In genomic region chr2L:855052-855547, dm6 we compare ENCODE assay signal across 1 fruit fly cellular context.
A peak's percentile ranks its signal among the peaks of the same experiment; 100 is the strongest.
TF ChIP-seq lines count a peak whose summit lies in the region.

Gene CG13949, plus strand, starts transcription at chr2L:855337.

TF ChIP-seq in whole organism, embryonic, 481 proteins besides CTCF, POLR2A, EP300 and RAD21 (continued from another document and continues in another):
- TF ChIP-seq ac (GFP tag; optimal IDR thresholded peaks at IDR 0.05; lab: Kevin White, UChicago) (no peak), Nf-YB (GFP tag; optimal IDR thresholded peaks at IDR 0.05; lab: Kevin White, UChicago) (peak; percentile 27), CG10543 (GFP tag; optimal IDR thresholded peaks at IDR 0.05; lab: Kevin White, UChicago) (peak; percentile 5), CG3995 (GFP tag; optimal IDR thresholded peaks at IDR 0.05; lab: Kevin White, UChicago) (peak; percentile 70), Sox102F (GFP tag; optimal IDR thresholded peaks at IDR 0.05; lab: Kevin White, UChicago) (peak; percentile 67), tio (GFP tag; optimal IDR thresholded peaks at IDR 0.05; lab: Kevin White, UChicago) (no peak), CG17829 (tag; optimal IDR thresholded peaks at IDR 0.05; lab: Kevin White, UChicago) (peak; percentile 66), CG9609 (GFP tag; optimal IDR thresholded peaks at IDR 0.05; lab: Kevin White, UChicago) (peak; percentile 51), CG2116 (GFP tag; optimal IDR thresholded peaks at IDR 0.05; lab: Kevin White, UChicago) (peak; percentile 54), hth (optimal IDR thresholded peaks at IDR 0.05; lab: Kevin White, UChicago) (no peak), B-H1 (GFP tag; IDR thresholded peaks at IDR 0.05; lab: Robert Waterston, UW) (peak; percentile 73), trem (tag; optimal IDR thresholded peaks at IDR 0.05; lab: Kevin White, UChicago) (peak; percentile 63), nau (GFP tag; optimal IDR thresholded peaks at IDR 0.05; lab: Kevin White, UChicago) (no peak), gce (GFP tag; IDR thresholded peaks at IDR 0.05; lab: Robert Waterston, UW) (0 out of 3 replicates have a peak, but pooled peaks have one; percentile 64), chm (GFP tag; IDR thresholded peaks at IDR 0.05; lab: Robert Waterston, UW) (peak; percentile 56; the same call in 1 of the 2 replicates), crol (GFP tag; IDR thresholded peaks at IDR 0.05; lab: Robert Waterston, UW) (no peak), BtbVII (GFP tag; optimal IDR thresholded peaks at IDR 0.05; lab: Kevin White, UChicago) (peak; percentile 42), insv (GFP tag; optimal IDR thresholded peaks at IDR 0.05; lab: Kevin White, UChicago) (peak in 1 of 2 experiments; percentile 3), CG6854 (GFP tag; optimal IDR thresholded peaks at IDR 0.05; lab: Kevin White, UChicago) (peak; percentile 21), CG11696 (GFP tag; IDR thresholded peaks at IDR 0.05; lab: Robert Waterston, UW) (0 out of 2 replicates have a peak, but pooled peaks have one; percentile 57), CG8944 (GFP tag; optimal IDR thresholded peaks at IDR 0.05; lab: Kevin White, UChicago) (peak; percentile 31), CG7372 (GFP tag; IDR thresholded peaks at IDR 0.05; lab: Robert Waterston, UW) (peak; percentile 56; the same call in 1 of the 2 replicates), YL-1 (GFP tag; optimal IDR thresholded peaks at IDR 0.05; lab: Kevin White, UChicago) (no peak), sug (tag; optimal IDR thresholded peaks at IDR 0.05; lab: Kevin White, UChicago) (peak; percentile 44), lbe (GFP tag; optimal IDR thresholded peaks at IDR 0.05; lab: Kevin White, UChicago) (no peak), trh (GFP tag; optimal IDR thresholded peaks at IDR 0.05; lab: Kevin White, UChicago) (no peak), CG34422 (GFP tag; IDR thresholded peaks at IDR 0.05; lab: Robert Waterston, UW) (peak; percentile 77), crc (GFP tag; optimal IDR thresholded peaks at IDR 0.05; lab: Kevin White, UChicago) (no peak), hb (GFP tag; IDR thresholded peaks at IDR 0.05; lab: Robert Waterston, UW; ENCODE audit: partially characterized antibody) (no peak), Side (GFP tag; optimal IDR thresholded peaks at IDR 0.05; lab: Kevin White, UChicago) (peak; percentile 41), Jarid2 (GFP tag; optimal IDR thresholded peaks at IDR 0.05; lab: Kevin White, UChicago) (peak; percentile 22), bab2 (GFP tag; optimal IDR thresholded peaks at IDR 0.05; lab: Kevin White, UChicago) (peak; percentile 51), CG11247 (GFP tag; IDR thresholded peaks at IDR 0.05; lab: Robert Waterston, UW) (peak; percentile 72), ttk (GFP tag; IDR thresholded peaks at IDR 0.05; lab: Robert Waterston, UW) (peak; percentile 80), CG6254 (GFP tag; optimal IDR thresholded peaks at IDR 0.05; lab: Kevin White, UChicago) (no peak), Mes4 (GFP tag; optimal IDR thresholded peaks at IDR 0.05; lab: Kevin White, UChicago) (peak; percentile 21), CG18011 (GFP tag; optimal IDR thresholded peaks at IDR 0.05; lab: Kevin White, UChicago) (peak; percentile 35), H15 (GFP tag; IDR thresholded peaks at IDR 0.05; lab: Robert Waterston, UW) (peak; percentile 71; the same call in 2 of the 3 replicates), ranshi (GFP tag; IDR thresholded peaks at IDR 0.05; lab: Robert Waterston, UW) (peak; percentile 78), CG12744 (GFP tag; optimal IDR thresholded peaks at IDR 0.05; lab: Kevin White, UChicago) (no peak), pfk (GFP tag; optimal IDR thresholded peaks at IDR 0.05; lab: Kevin White, UChicago) (no peak), al (GFP tag; IDR thresholded peaks at IDR 0.05; lab: Robert Waterston, UW) (peak; percentile 67), Sin3A (optimal IDR thresholded peaks at IDR 0.05; lab: Kevin White, UChicago) (no peak), Chrac-16 (GFP tag; optimal IDR thresholded peaks at IDR 0.05; lab: Kevin White, UChicago) (peak; percentile 59), CG3726 (GFP tag; IDR thresholded peaks at IDR 0.05; lab: Robert Waterston, UW) (no peak), CG10366 (GFP tag; IDR thresholded peaks at IDR 0.05; lab: Robert Waterston, UW) (peak; percentile 79), cwo (GFP tag; optimal IDR thresholded peaks at IDR 0.05; lab: Kevin White, UChicago) (peak; percentile 37), CG3163 (GFP tag; optimal IDR thresholded peaks at IDR 0.05; lab: Kevin White, UChicago) (peak; percentile 39), esg (GFP tag; conservative IDR thresholded peaks at IDR 0.05; lab: Robert Waterston, UW) (peak; percentile 44; the same call in 1 of the 2 replicates), Dp (GFP tag; optimal IDR thresholded peaks at IDR 0.05; lab: Kevin White, UChicago) (peak; percentile 51), CG2889 (GFP tag; IDR thresholded peaks at IDR 0.05; lab: Robert Waterston, UW) (no peak), Ets65A (GFP tag; lab: Kevin White, UChicago) (peak; percentile 89), CG10209 (GFP tag; optimal IDR thresholded peaks at IDR 0.05; lab: Kevin White, UChicago) (peak; percentile 44), Hmx (GFP tag; optimal IDR thresholded peaks at IDR 0.05; lab: Kevin White, UChicago) (peak; percentile 32), sisA (GFP tag; IDR thresholded peaks at IDR 0.05; lab: Robert Waterston, UW) (peak; percentile 59), CG1024 (GFP tag; IDR thresholded peaks at IDR 0.05; lab: Robert Waterston, UW) (no peak), org-1 (GFP tag; optimal IDR thresholded peaks at IDR 0.05; lab: Kevin White, UChicago) (no peak), cato (GFP tag; optimal IDR thresholded peaks at IDR 0.05; lab: Kevin White, UChicago; ENCODE audit: borderline replicate concordance) (no peak), Atf-2 (GFP tag; optimal IDR thresholded peaks at IDR 0.05; lab: Kevin White, UChicago) (peak; percentile 33), cg (GFP tag; optimal IDR thresholded peaks at IDR 0.05; lab: Kevin White, UChicago) (no peak), row (GFP tag; IDR thresholded peaks at IDR 0.05; lab: Robert Waterston, UW) (peak; percentile 69), CG10565 (GFP tag; optimal IDR thresholded peaks at IDR 0.05; lab: Kevin White, UChicago) (no peak), slou (GFP tag; optimal IDR thresholded peaks at IDR 0.05; lab: Kevin White, UChicago) (peak; percentile 25), CG15479 (GFP tag; optimal IDR thresholded peaks at IDR 0.05; lab: Kevin White, UChicago) (no peak), Oli (tag; optimal IDR thresholded peaks at IDR 0.05; lab: Kevin White, UChicago) (peak; percentile 15), CG17612 (GFP tag; IDR thresholded peaks at IDR 0.05; lab: Robert Waterston, UW) (no peak), CG17568 (GFP tag; optimal IDR thresholded peaks at IDR 0.05; lab: Kevin White, UChicago) (peak; percentile 55), CG15269 (tag; optimal IDR thresholded peaks at IDR 0.05; lab: Kevin White, UChicago) (peak; percentile 72), crp (GFP tag; optimal IDR thresholded peaks at IDR 0.05; lab: Kevin White, UChicago) (no peak), NC2α (GFP tag; optimal IDR thresholded peaks at IDR 0.05; lab: Kevin White, UChicago) (no peak), CG31388 (GFP tag; optimal IDR thresholded peaks at IDR 0.05; lab: Kevin White, UChicago) (peak; percentile 28), CG31441 (GFP tag; IDR thresholded peaks at IDR 0.05; lab: Robert Waterston, UW) (peak; percentile 59), CG6683 (GFP tag; optimal IDR thresholded peaks at IDR 0.05; lab: Kevin White, UChicago) (no peak), Myb (GFP tag; optimal IDR thresholded peaks at IDR 0.05; lab: Kevin White, UChicago) (peak; percentile 100), HmgZ (tag; optimal IDR thresholded peaks at IDR 0.05; lab: Kevin White, UChicago) (peak; percentile 85), CG11695 (GFP tag; IDR thresholded peaks at IDR 0.05; lab: Robert Waterston, UW) (peak; percentile 76; the same call in 2 of the 3 replicates), CG7987 (GFP tag; optimal IDR thresholded peaks at IDR 0.05; lab: Kevin White, UChicago) (no peak), ro (GFP tag; IDR thresholded peaks at IDR 0.05; lab: Robert Waterston, UW) (no peak), CG10431 (GFP tag; optimal IDR thresholded peaks at IDR 0.05; lab: Kevin White, UChicago) (no peak), CG1603 (tag; optimal IDR thresholded peaks at IDR 0.05; lab: Kevin White, UChicago) (peak; percentile 73), Pdp1 (GFP tag; optimal IDR thresholded peaks at IDR 0.05; lab: Kevin White, UChicago) (peak; percentile 1 to 66), lola (GFP tag; optimal IDR thresholded peaks at IDR 0.05; lab: Kevin White, UChicago) (peak in 1 of 3 experiments; percentile 35), CG18619 (GFP tag; optimal IDR thresholded peaks at IDR 0.05; lab: Kevin White, UChicago) (peak; percentile 6), hkb (optimal IDR thresholded peaks at IDR 0.05; lab: Kevin White, UChicago) (peak; percentile 63), hkb (GFP tag; IDR thresholded peaks at IDR 0.05; lab: Robert Waterston, UW) (peak; percentile 85), CG32532 (GFP tag; IDR thresholded peaks at IDR 0.05; lab: Robert Waterston, UW) (peak; percentile 87), Dad (GFP tag; optimal IDR thresholded peaks at IDR 0.05; lab: Kevin White, UChicago) (no peak), dm (GFP tag; optimal IDR thresholded peaks at IDR 0.05; lab: Kevin White, UChicago) (peak; percentile 25), tgo (GFP tag; IDR thresholded peaks at IDR 0.05; lab: Robert Waterston, UW) (peak; percentile 70), unpg (GFP tag; optimal IDR thresholded peaks at IDR 0.05; lab: Kevin White, UChicago) (peak; percentile 70), luna (GFP tag; optimal IDR thresholded peaks at IDR 0.05; lab: Kevin White, UChicago) (no peak), CG1832 (GFP tag; optimal IDR thresholded peaks at IDR 0.05; lab: Kevin White, UChicago) (no peak), CG4404 (GFP tag; IDR thresholded peaks at IDR 0.05; lab: Robert Waterston, UW) (0 out of 2 replicates have a peak, but pooled peaks have one; percentile 24), CG5953 (GFP tag; IDR thresholded peaks at IDR 0.05; lab: Robert Waterston, UW) (0 out of 2 replicates have a peak, but pooled peaks have one; percentile 40), CG6689 (GFP tag; IDR thresholded peaks at IDR 0.05; lab: Robert Waterston, UW) (peak; percentile 65), CG7928 (GFP tag; optimal IDR thresholded peaks at IDR 0.05; lab: Kevin White, UChicago) (no peak), CG7745 (tag; optimal IDR thresholded peaks at IDR 0.05; lab: Kevin White, UChicago) (peak; percentile 38), sr (GFP tag; IDR thresholded peaks at IDR 0.05; lab: Robert Waterston, UW) (no peak), ind (GFP tag; optimal IDR thresholded peaks at IDR 0.05; lab: Kevin White, UChicago) (peak; percentile 50), CG31224 (GFP tag; IDR thresholded peaks at IDR 0.05; lab: Robert Waterston, UW) (peak; percentile 69), tna (GFP tag; IDR thresholded peaks at IDR 0.05; lab: Robert Waterston, UW; ENCODE audit: partially characterized antibody) (peak; percentile 44; the same call in 1 of the 2 replicates), cad (GFP tag; optimal IDR thresholded peaks at IDR 0.05; lab: Kevin White, UChicago) (no peak), CG33213 (GFP tag; optimal IDR thresholded peaks at IDR 0.05; lab: Kevin White, UChicago) (peak; percentile 71), dpn (GFP tag; optimal IDR thresholded peaks at IDR 0.05; lab: Kevin White, UChicago) (peak; percentile 48 to 67), chif (GFP tag; optimal IDR thresholded peaks at IDR 0.05; lab: Kevin White, UChicago) (peak; percentile 11 to 66), B-H2 (GFP tag; optimal IDR thresholded peaks at IDR 0.05; lab: Kevin White, UChicago) (peak; percentile 25), Usf (GFP tag; optimal IDR thresholded peaks at IDR 0.05; lab: Kevin White, UChicago) (no peak), Six4 (GFP tag; optimal IDR thresholded peaks at IDR 0.05; lab: Kevin White, UChicago) (peak; percentile 0), CG15011 (GFP tag; optimal IDR thresholded peaks at IDR 0.05; lab: Kevin White, UChicago) (no peak), salm (tag; optimal IDR thresholded peaks at IDR 0.05; lab: Kevin White, UChicago) (peak; percentile 41), zen2 (GFP tag; IDR thresholded peaks at IDR 0.05; lab: Robert Waterston, UW; ENCODE audit: partially characterized antibody) (no peak), CG4820 (GFP tag; optimal IDR thresholded peaks at IDR 0.05; lab: Kevin White, UChicago) (peak; percentile 17), CG11560 (tag; IDR thresholded peaks at IDR 0.05; lab: Robert Waterston, UW) (0 out of 3 replicates have a peak, but pooled peaks have one; percentile 47), CG43689 (GFP tag; IDR thresholded peaks at IDR 0.05; lab: Robert Waterston, UW) (peak; percentile 19; the same call in 1 of the 2 replicates), CG13287 (GFP tag; IDR thresholded peaks at IDR 0.05; lab: Robert Waterston, UW; ENCODE audit: partially characterized antibody) (peak; percentile 66), sob (GFP tag; IDR thresholded peaks at IDR 0.05; lab: Robert Waterston, UW) (peak; percentile 85), HLHmδ (GFP tag; optimal IDR thresholded peaks at IDR 0.05; lab: Kevin White, UChicago) (no peak), nmo (GFP tag; optimal IDR thresholded peaks at IDR 0.05; lab: Kevin White, UChicago) (peak; percentile 59), CG3847 (GFP tag; IDR thresholded peaks at IDR 0.05; lab: Robert Waterston, UW) (peak; percentile 92), CG1792 (GFP tag; optimal IDR thresholded peaks at IDR 0.05; lab: Kevin White, UChicago) (peak; percentile 47), CG32772 (GFP tag; IDR thresholded peaks at IDR 0.05; lab: Robert Waterston, UW) (peak; percentile 60), CG1602 (GFP tag; optimal IDR thresholded peaks at IDR 0.05; lab: Kevin White, UChicago) (peak; percentile 16), CG4360 (GFP tag; IDR thresholded peaks at IDR 0.05; lab: Robert Waterston, UW) (0 out of 2 replicates have a peak, but pooled peaks have one; percentile 18), CG13123 (GFP tag; optimal IDR thresholded peaks at IDR 0.05; lab: Kevin White, UChicago) (no peak), C15 (GFP tag; IDR thresholded peaks at IDR 0.05; lab: Robert Waterston, UW) (no peak), CG12236 (GFP tag; optimal IDR thresholded peaks at IDR 0.05; lab: Kevin White, UChicago) (no peak), Sry-β (GFP tag; optimal IDR thresholded peaks at IDR 0.05; lab: Kevin White, UChicago) (no peak), CG1647 (GFP tag; optimal IDR thresholded peaks at IDR 0.05; lab: Kevin White, UChicago) (no peak), CG4707 (GFP tag; optimal IDR thresholded peaks at IDR 0.05; lab: Kevin White, UChicago) (no peak), otp (GFP tag; IDR thresholded peaks at IDR 0.05; lab: Robert Waterston, UW) (no peak), CG6175 (GFP tag; IDR thresholded peaks at IDR 0.05; lab: Robert Waterston, UW) (no peak; the same call in 2 of the 3 replicates), p53 (GFP tag; optimal IDR thresholded peaks at IDR 0.05; lab: Kevin White, UChicago) (peak; percentile 14)
